Worm (Caenorhabditis elegans): ENCODE results near the gene slc-17.9.

DNA sequence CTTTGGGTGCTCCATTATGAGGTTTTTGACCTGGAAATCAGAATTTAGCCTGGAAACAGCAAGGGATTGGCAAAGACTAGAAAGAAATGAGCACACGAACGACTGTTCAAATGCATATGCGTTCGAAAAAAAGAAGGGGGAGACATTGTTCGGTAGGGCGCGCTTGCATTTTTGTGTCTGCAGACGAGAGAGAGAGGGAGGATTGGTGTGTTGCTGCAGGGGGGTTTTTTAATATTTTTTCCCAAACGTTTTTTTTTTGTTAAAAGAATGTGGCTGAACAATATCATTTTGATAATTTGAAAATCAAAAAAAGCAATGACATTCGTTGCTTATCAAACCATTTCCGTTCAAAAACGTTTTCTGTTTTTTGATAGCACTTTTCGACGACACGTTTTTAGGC lies 9.6 kb upstream of the slc-17.9 start, which contains the start of gene T09B9.4:
- no peak for TF ChIP-seq lsy-2 (tag; optimal IDR thresholded peaks at IDR 0.05)
- TF ChIP-seq ztf-11 (tag; optimal IDR thresholded peaks at IDR 0.05) = no peak
- TF ChIP-seq drap-1 (GFP tag; optimal IDR thresholded peaks at IDR 0.05) = no peak
- no peak for TF ChIP-seq flh-1 (GFP tag; optimal IDR thresholded peaks at IDR 0.05)
- TF ChIP-seq sem-2 (GFP tag; optimal IDR thresholded peaks at IDR 0.05) = no peak
